Worm (Caenorhabditis elegans) whole organism, young adult: ENCODE measurements around the gene F57B1.5.

Experiments used
- Y79H2A.3 ChIP-seq: fragments of 200-800 bp; sonication (Bioruptor generic); conservative IDR thresholded peaks from 2 replicates; pipeline ENCODE4 v1.3.6; 2022; ENCODE audit warnings: missing genetic modification reagents, missing genetic modification characterization, missing compliant biosample characterization
- gei-17 ChIP-seq: fragments of 200-800 bp; sonication (Bioruptor generic); optimal IDR thresholded peaks from 2 replicates; lab custom pipeline; 2018; ENCODE audit warnings: mild to moderate bottlenecking, missing genetic modification characterization, missing compliant biosample characterization
- nhr-120 ChIP-seq: fragments of 200-800 bp; sonication (Bioruptor generic); IDR thresholded peaks from 2 replicates; pipeline ENCODE4 v1.3.6; 2022; ENCODE audit warnings: missing genetic modification characterization, missing compliant biosample characterization
- nhr-179 ChIP-seq: sonication (generic microtip); optimal IDR thresholded peaks from 2 replicates; lab custom pipeline; 2016; ENCODE audit warnings: mild to moderate bottlenecking, missing genetic modification characterization, missing compliant biosample characterization
- rpc-1 ChIP-seq, 2 experiments: fragments of 150-350 bp in 1 of 2; sonication (generic microtip) in 1 of 2; optimal IDR thresholded peaks; 2 replicates each; lab custom pipeline; 2014 to 2018; ENCODE audit warnings: missing biosample characterization in 1 of 2, missing genetic modification characterization in 1 of 2, missing genetic modification reagents in 1 of 2, missing genotype in 1 of 2
- snpc-3.4 ChIP-seq: sonication (generic microtip); optimal IDR thresholded peaks from 2 replicates; lab custom pipeline; 2017; ENCODE audit warnings: missing genetic modification characterization, mild to moderate bottlenecking, missing compliant biosample characterization, antibody characterized with exemption, moderate library complexity, missing genotype, missing genetic modification reagents
- snpc-4 ChIP-seq, 5 experiments: fragments of 150-350 bp in 1 of 5; sonication (generic microtip) in 4 of 5; optimal IDR thresholded peaks; 2 replicates each; lab custom pipeline; 2014 to 2018; ENCODE audit warnings: missing genetic modification characterization in 5 of 5, missing biosample characterization in 3 of 5, antibody characterized with exemption in 2 of 5, mild to moderate bottlenecking in 2 of 5, missing compliant biosample characterization in 2 of 5, missing genotype in 2 of 5, moderate library complexity in 2 of 5, missing genetic modification reagents in 1 of 5
- unc-62 ChIP-seq: fragments of 150-350 bp; optimal IDR thresholded peaks from 2 replicates; lab custom pipeline; 2014; ENCODE audit warnings: missing biosample characterization, missing genetic modification reagents, missing genetic modification characterization

DNA sequence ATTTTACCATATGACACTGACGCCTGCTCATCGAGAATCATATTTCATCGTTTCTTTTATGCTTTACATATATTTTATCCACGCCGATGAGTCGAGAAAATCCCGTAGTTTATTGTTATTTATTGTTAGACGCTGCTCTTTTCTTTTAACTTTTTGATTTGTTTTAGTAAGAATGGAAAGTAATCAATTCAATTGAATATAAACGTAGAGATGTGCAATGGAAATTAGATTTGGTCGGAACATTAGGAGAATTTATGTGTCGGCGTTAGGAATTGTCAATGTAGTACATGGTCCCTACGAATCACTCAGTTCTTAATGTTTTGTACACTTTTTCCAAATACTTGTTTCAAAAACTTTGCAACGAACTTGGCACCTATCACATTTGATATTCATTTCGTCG is 42.3 kb upstream of the F57B1.5 start:
- TF ChIP-seq Y79H2A.3 (GFP tag; lab: Robert Waterston, UW) (no peak), rpc-1 (optimal IDR thresholded peaks at IDR 0.05; lab: Kevin White, UChicago) (no peak), rpc-1 (tag; optimal IDR thresholded peaks at IDR 0.05; lab: Kevin White, UChicago) (no peak), unc-62 (GFP tag; lab: Kevin White, UChicago) (no peak), nhr-179 (tag; lab: Kevin White, UChicago) (no peak), gei-17 (no peak), snpc-3.4 (tag; lab: Kevin White, UChicago) (no peak), nhr-120 (GFP tag; lab: Robert Waterston, UW) (no peak), snpc-4 (GFP tag; optimal IDR thresholded peaks at IDR 0.05; lab: Kevin White, UChicago) (no peak), snpc-4 (tag; optimal IDR thresholded peaks at IDR 0.05; lab: Kevin White, UChicago) (no peak)
